Worm (Caenorhabditis elegans): ENCODE measurements around the gene C06G3.8.

ce11 chrIV:7003323-7003722, 29.0 kb downstream of the C06G3.8 start, which contains the start of gene cht-3:
- TF ChIP-seq akir-1 (GFP tag; optimal IDR thresholded peaks at IDR 0.05) (no peak), attf-5 (GFP tag; optimal IDR thresholded peaks at IDR 0.05) (no peak)

Data from whole organism, young adult.